Worm (Caenorhabditis elegans) whole organism, midembryonic: ENCODE measurements around the gene M02D8.6.

Experiments
- cog-1 ChIP-seq: sonication (generic microtip); optimal IDR thresholded peaks from 2 replicates; lab custom pipeline; 2016; ENCODE audit warnings: missing genetic modification characterization, missing compliant biosample characterization
- flt-1 ChIP-seq: fragments of 200-800 bp; sonication (Bioruptor generic); IDR thresholded peaks from 2 replicates; pipeline ENCODE4 v1.3.6; 2022; ENCODE audit warnings: missing genetic modification characterization, missing compliant biosample characterization
- klf-2 ChIP-seq: fragments of 200-800 bp; sonication (Bioruptor generic); conservative IDR thresholded peaks from 2 replicates; pipeline ENCODE4 v1.3.6; 2022; ENCODE audit warnings: missing genetic modification reagents, missing genetic modification characterization, missing compliant biosample characterization
- ref-1 ChIP-seq: fragments of 200-800 bp; sonication (Bioruptor generic); conservative IDR thresholded peaks from 2 replicates; pipeline ENCODE4 v1.3.6; 2022; ENCODE audit warnings: missing genetic modification reagents, missing genetic modification characterization, missing compliant biosample characterization
- ztf-29 ChIP-seq: fragments of 200-800 bp; sonication (Bioruptor generic); IDR thresholded peaks from 2 replicates; pipeline ENCODE4 v1.3.6; 2022; ENCODE audit warnings: missing genetic modification reagents, missing genetic modification characterization, missing compliant biosample characterization

ce11 chrX:8764044-8764443 lies 32.3 kb upstream of the M02D8.6 start:
- TF ChIP-seq cog-1 (tag; lab: Kevin White, UChicago) (no peak), flt-1 (GFP tag; lab: Robert Waterston, UW) (no peak), klf-2 (GFP tag; lab: Robert Waterston, UW) (no peak), ref-1 (no peak), ztf-29 (GFP tag; lab: Robert Waterston, UW) (no peak)
